Fruit fly (Drosophila melanogaster): ENCODE results near the gene CG32262.

CG32262 gene

DNA sequence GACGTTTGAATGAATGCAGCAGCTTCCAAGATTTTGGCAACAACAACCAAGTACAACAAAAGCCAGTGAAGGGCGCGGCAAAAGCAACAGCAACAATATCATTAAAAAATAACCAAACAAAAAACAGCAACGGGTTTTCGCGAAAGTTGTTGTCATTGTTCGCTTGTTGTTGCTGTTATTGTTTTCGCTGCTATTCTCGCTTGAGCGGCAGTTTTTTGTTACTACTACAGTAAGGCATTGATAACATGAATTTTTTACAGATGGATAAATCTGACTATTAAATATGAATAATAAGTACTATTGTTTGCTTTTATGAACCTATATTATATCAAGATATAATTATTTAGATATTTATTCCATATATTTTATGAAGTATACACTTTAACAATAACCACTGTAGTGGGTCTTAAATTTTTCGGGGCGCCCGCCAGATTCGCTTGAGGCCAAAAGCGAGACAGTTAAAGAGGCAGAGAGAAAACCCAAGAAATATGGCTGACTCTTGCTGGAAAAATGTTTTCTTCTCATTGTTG, 38.5 kb downstream of the CG32262 start (continued):
- TF ChIP-seq run (tag; optimal IDR thresholded peaks at IDR 0.05) (peak; percentile 55), shn (GFP tag; optimal IDR thresholded peaks at IDR 0.05) (no peak), CG15011 (GFP tag; optimal IDR thresholded peaks at IDR 0.05) (peak; percentile 54), CG18599 (GFP tag; optimal IDR thresholded peaks at IDR 0.05) (peak; percentile 82), sc (optimal IDR thresholded peaks at IDR 0.05) (no peak), sc (GFP tag; optimal IDR thresholded peaks at IDR 0.05) (no peak), CG34224 (GFP tag; IDR thresholded peaks at IDR 0.05; ENCODE audit: partially characterized antibody) (no peak), CG1647 (GFP tag; optimal IDR thresholded peaks at IDR 0.05) (no peak), Bgb (GFP tag; IDR thresholded peaks at IDR 0.05; ENCODE audit: partially characterized antibody) (no peak), CG3407 (GFP tag; optimal IDR thresholded peaks at IDR 0.05) (no peak), lmd (GFP tag; IDR thresholded peaks at IDR 0.05) (peak; percentile 87), dysf (GFP tag; IDR thresholded peaks at IDR 0.05) (peak; percentile 93), fd3F (GFP tag; optimal IDR thresholded peaks at IDR 0.05) (peak; percentile 89), Fer2 (tag; optimal IDR thresholded peaks at IDR 0.05) (peak; percentile 58), caup (GFP tag; optimal IDR thresholded peaks at IDR 0.05; ENCODE audit: severe bottlenecking) (peak; percentile 74), CG17568 (GFP tag; optimal IDR thresholded peaks at IDR 0.05) (peak; percentile 44), CG31224 (GFP tag; IDR thresholded peaks at IDR 0.05) (peak; percentile 83), CTCF (GFP tag; optimal IDR thresholded peaks at IDR 0.05) (no peak), emc (GFP tag; optimal IDR thresholded peaks at IDR 0.05) (no peak), pnt (GFP tag; optimal IDR thresholded peaks at IDR 0.05) (no peak), Stat92E (GFP tag; optimal IDR thresholded peaks at IDR 0.05) (no peak), fd96Cb (tag; optimal IDR thresholded peaks at IDR 0.05) (peak; percentile 31), hbn (GFP tag; IDR thresholded peaks at IDR 0.05; ENCODE audit: partially characterized antibody) (no peak), CG9437 (GFP tag; optimal IDR thresholded peaks at IDR 0.05) (peak; percentile 62), crp (GFP tag; optimal IDR thresholded peaks at IDR 0.05) (no peak), lab (GFP tag; optimal IDR thresholded peaks at IDR 0.05) (peak; percentile 85), Hmr (GFP tag; optimal IDR thresholded peaks at IDR 0.05) (peak; percentile 86), CG4360 (GFP tag; IDR thresholded peaks at IDR 0.05) (peak; percentile 48; the same call in 1 of the 2 replicates), Chrac-16 (GFP tag; optimal IDR thresholded peaks at IDR 0.05) (peak; percentile 57), CG11560 (tag; IDR thresholded peaks at IDR 0.05) (peak; percentile 55; the same call in 2 of the 3 replicates), CG11456 (GFP tag; IDR thresholded peaks at IDR 0.05) (peak; percentile 81), Ets97D (GFP tag; optimal IDR thresholded peaks at IDR 0.05) (no peak), gsb-n (tag; optimal IDR thresholded peaks at IDR 0.05) (peak; percentile 30), phol (tag; optimal IDR thresholded peaks at IDR 0.05) (peak; percentile 44), trh (GFP tag; optimal IDR thresholded peaks at IDR 0.05) (peak; percentile 4), ERR (GFP tag; optimal IDR thresholded peaks at IDR 0.05) (no peak), CG12659 (GFP tag; optimal IDR thresholded peaks at IDR 0.05) (peak; percentile 88), row (GFP tag; IDR thresholded peaks at IDR 0.05) (peak; percentile 87), CG5245 (GFP tag; optimal IDR thresholded peaks at IDR 0.05) (peak; percentile 19), CG3163 (GFP tag; optimal IDR thresholded peaks at IDR 0.05) (no peak), Ravus (GFP tag; IDR thresholded peaks at IDR 0.05) (peak; percentile 64), wor (GFP tag; IDR thresholded peaks at IDR 0.05) (peak; percentile 56), NC2α (GFP tag; optimal IDR thresholded peaks at IDR 0.05) (no peak), CG10565 (GFP tag; optimal IDR thresholded peaks at IDR 0.05) (no peak), C15 (GFP tag; IDR thresholded peaks at IDR 0.05) (peak; percentile 75; the same call in 2 of the 3 replicates), bcd (GFP tag; optimal IDR thresholded peaks at IDR 0.05) (peak; percentile 59), CG6654 (GFP tag; optimal IDR thresholded peaks at IDR 0.05) (no peak), CG6854 (GFP tag; optimal IDR thresholded peaks at IDR 0.05) (peak; percentile 71), org-1 (GFP tag; optimal IDR thresholded peaks at IDR 0.05) (peak; percentile 61), CG2202 (tag; optimal IDR thresholded peaks at IDR 0.05) (no peak)
